Fruit fly (Drosophila melanogaster) whole organism, embryonic: ENCODE results near the gene mRpL28.

ENCODE experiments used
- Ada2b ChIP-seq: fragments of 200-800 bp; sonication (Bioruptor generic); IDR thresholded peaks from 2 replicates; pipeline ENCODE4 v1.3.6; 2022; ENCODE audit warnings: missing biosample characterization, missing genetic modification characterization
- Aef1 ChIP-seq: fragments of 200-800 bp; sonication (Bioruptor generic); IDR thresholded peaks from 3 replicates; pipeline ENCODE4 v1.3.6; 2022; ENCODE audit warnings: missing biosample characterization, missing genetic modification characterization
- Antp ChIP-seq: fragments of 200-800 bp; sonication (Bioruptor generic); optimal IDR thresholded peaks from 3 replicates; lab custom pipeline; 2016; ENCODE audit warnings: missing biosample characterization, missing genetic modification characterization
- Bteb2 ChIP-seq: fragments of 200-800 bp; sonication (Bioruptor generic); optimal IDR thresholded peaks from 2 replicates; lab custom pipeline; 2016; ENCODE audit warnings: missing biosample characterization, missing genetic modification characterization
- CG11560 ChIP-seq: fragments of 200-800 bp; sonication (Bioruptor generic); IDR thresholded peaks from 3 replicates; pipeline ENCODE4 v1.3.6; 2022; ENCODE audit warnings: missing biosample characterization, missing genetic modification characterization
- CG1233 ChIP-seq: fragments of 200-800 bp; sonication (Bioruptor generic); optimal IDR thresholded peaks from 4 replicates; lab custom pipeline; 2018; ENCODE audit warnings: missing biosample characterization, mild to moderate bottlenecking, missing genetic modification characterization
- CG14441 ChIP-seq: fragments of 200-800 bp; sonication (Bioruptor generic); IDR thresholded peaks from 2 replicates; pipeline ENCODE4 v1.3.6; 2022; ENCODE audit warnings: missing biosample characterization, missing genetic modification characterization
- CG15601 ChIP-seq: fragments of 200-800 bp; sonication (Bioruptor generic); optimal IDR thresholded peaks from 3 replicates; lab custom pipeline; 2019; ENCODE audit warnings: missing biosample characterization, mild to moderate bottlenecking, missing genetic modification characterization, moderate library complexity
- CG17612 ChIP-seq: fragments of 200-800 bp; sonication (Bioruptor generic); IDR thresholded peaks from 2 replicates; pipeline ENCODE4 v1.3.6; 2022; ENCODE audit warnings: missing biosample characterization, missing genetic modification characterization
- CG2129 ChIP-seq: fragments of 200-800 bp; sonication (Bioruptor generic); IDR thresholded peaks from 2 replicates; pipeline ENCODE4 v1.3.6; 2022; ENCODE audit warnings: missing biosample characterization, missing genetic modification characterization; ENCODE audit not compliant: partially characterized antibody
- CG6175 ChIP-seq: fragments of 200-800 bp; sonication (Bioruptor generic); IDR thresholded peaks from 3 replicates; pipeline ENCODE4 v1.3.6; 2022; ENCODE audit warnings: missing biosample characterization, missing genetic modification characterization
- CG6683 ChIP-seq: fragments of 200-800 bp; sonication (Bioruptor generic); optimal IDR thresholded peaks from 2 replicates; lab custom pipeline; 2017; ENCODE audit warnings: missing biosample characterization, mild to moderate bottlenecking, missing genetic modification characterization, missing genetic modification reagents
- CG7786 ChIP-seq: fragments of 200-800 bp; sonication (Bioruptor generic); optimal IDR thresholded peaks from 2 replicates; lab custom pipeline; 2016; ENCODE audit warnings: missing biosample characterization, missing genetic modification characterization
- CG7928 ChIP-seq: fragments of 200-800 bp; sonication (Bioruptor generic); optimal IDR thresholded peaks from 2 replicates; lab custom pipeline; 2017; ENCODE audit warnings: missing biosample characterization, mild to moderate bottlenecking, missing genetic modification characterization
- CG8765 ChIP-seq: fragments of 200-800 bp; sonication (Bioruptor generic); IDR thresholded peaks from 2 replicates; pipeline ENCODE4 v1.3.6; 2022; ENCODE audit warnings: missing biosample characterization, missing genetic modification characterization
- CHES-1-like ChIP-seq: fragments of 200-800 bp; sonication (Bioruptor generic); optimal IDR thresholded peaks from 2 replicates; lab custom pipeline; 2016; ENCODE audit warnings: missing biosample characterization, missing genetic modification characterization
- CkIIα-i1 ChIP-seq: fragments of 200-800 bp; sonication (Bioruptor generic); IDR thresholded peaks from 2 replicates; pipeline ENCODE4 v1.3.6; 2022; ENCODE audit warnings: missing biosample characterization, missing genetic modification characterization
- CrebB ChIP-seq: fragments of 200-800 bp; sonication (Bioruptor generic); optimal IDR thresholded peaks from 3 replicates; lab custom pipeline; 2018; ENCODE audit warnings: missing biosample characterization, mild to moderate bottlenecking, missing genetic modification characterization
- D19A ChIP-seq: fragments of 200-800 bp; optimal IDR thresholded peaks from 3 replicates; lab custom pipeline; 2019; ENCODE audit warnings: missing biosample characterization, mild to moderate bottlenecking, missing genetic modification characterization, moderate library complexity
- Dip3 ChIP-seq: fragments of 200-800 bp; sonication (Bioruptor generic); optimal IDR thresholded peaks from 3 replicates; lab custom pipeline; 2016; ENCODE audit warnings: missing biosample characterization, missing genetic modification characterization
- Dp ChIP-seq: fragments of 200-800 bp; sonication (Bioruptor generic); optimal IDR thresholded peaks from 2 replicates; lab custom pipeline; 2018; ENCODE audit warnings: missing biosample characterization, mild to moderate bottlenecking, missing genetic modification characterization, moderate library complexity
- E2f1 ChIP-seq: fragments of 200-800 bp; sonication (Bioruptor generic); IDR thresholded peaks from 2 replicates; pipeline ENCODE4 v1.3.6; 2022; ENCODE audit warnings: missing biosample characterization, missing genetic modification characterization
- HLH4C ChIP-seq: fragments of 200-800 bp; sonication (Bioruptor generic); IDR thresholded peaks from 3 replicates; pipeline ENCODE4 v1.3.6; 2022; ENCODE audit warnings: missing biosample characterization, missing genetic modification characterization; ENCODE audit not compliant: partially characterized antibody
- HLHmδ ChIP-seq: fragments of 200-800 bp; sonication (Bioruptor generic); optimal IDR thresholded peaks from 2 replicates; lab custom pipeline; 2018; ENCODE audit warnings: missing biosample characterization, mild to moderate bottlenecking, missing genetic modification characterization, moderate library complexity
- Hmx ChIP-seq: fragments of 200-800 bp; sonication (Bioruptor generic); optimal IDR thresholded peaks from 2 replicates; lab custom pipeline; 2016; ENCODE audit warnings: missing biosample characterization, missing genetic modification characterization
- Myb ChIP-seq: fragments of 200-800 bp; sonication (Bioruptor generic); optimal IDR thresholded peaks from 2 replicates; lab custom pipeline; 2016; ENCODE audit warnings: missing biosample characterization, missing genetic modification characterization
- Opbp ChIP-seq: fragments of 200-800 bp; sonication (Bioruptor generic); IDR thresholded peaks from 3 replicates; pipeline ENCODE4 v1.3.6; 2022; ENCODE audit warnings: missing biosample characterization, missing genetic modification characterization; ENCODE audit not compliant: partially characterized antibody
- Rfx ChIP-seq: fragments of 200-800 bp; sonication (Bioruptor generic); IDR thresholded peaks from 2 replicates; pipeline ENCODE4 v1.3.6; 2022; ENCODE audit warnings: missing biosample characterization, missing genetic modification characterization
- Six4 ChIP-seq: fragments of 200-800 bp; sonication (Bioruptor generic); optimal IDR thresholded peaks from 2 replicates; lab custom pipeline; 2016; ENCODE audit warnings: missing biosample characterization, missing genetic modification characterization
- Sry-δ ChIP-seq: fragments of 200-800 bp; sonication (Bioruptor generic); optimal IDR thresholded peaks from 2 replicates; lab custom pipeline; 2016; ENCODE audit warnings: missing biosample characterization, missing genetic modification characterization
- YL-1 ChIP-seq: fragments of 200-800 bp; sonication (Bioruptor generic); optimal IDR thresholded peaks from 3 replicates; lab custom pipeline; 2017; ENCODE audit warnings: missing biosample characterization, mild to moderate bottlenecking, missing genetic modification characterization
- abd-A ChIP-seq: fragments of 200-800 bp; sonication (Bioruptor generic); optimal IDR thresholded peaks from 3 replicates; lab custom pipeline; 2019; ENCODE audit warnings: missing biosample characterization, mild to moderate bottlenecking, missing genetic modification characterization, moderate library complexity
- ap ChIP-seq: fragments of 200-800 bp; sonication (Bioruptor generic); IDR thresholded peaks from 2 replicates; pipeline ENCODE4 v1.3.6; 2022; ENCODE audit warnings: missing biosample characterization, missing genetic modification characterization
- bbx ChIP-seq: fragments of 200-800 bp; sonication (Bioruptor generic); IDR thresholded peaks from 2 replicates; pipeline ENCODE4 v1.3.6; 2022; ENCODE audit warnings: missing biosample characterization, missing genetic modification characterization; ENCODE audit not compliant: partially characterized antibody
- bowl ChIP-seq: fragments of 200-800 bp; sonication (Bioruptor generic); IDR thresholded peaks from 2 replicates; pipeline ENCODE4 v1.3.6; 2022; ENCODE audit warnings: missing biosample characterization, missing genetic modification characterization
- caup ChIP-seq: fragments of 200-800 bp; sonication (Bioruptor generic); optimal IDR thresholded peaks from 3 replicates; lab custom pipeline; 2017; ENCODE audit warnings: missing biosample characterization, mild to moderate bottlenecking, missing genetic modification characterization, moderate library complexity; ENCODE audit not compliant: severe bottlenecking
- ci ChIP-seq: fragments of 200-800 bp; sonication (Bioruptor generic); IDR thresholded peaks from 3 replicates; pipeline ENCODE4 v1.3.6; 2022; ENCODE audit warnings: missing biosample characterization, missing genetic modification characterization
- crp ChIP-seq, 2 experiments: fragments of 200-800 bp; sonication (Bioruptor generic); optimal IDR thresholded peaks; 2 replicates in 1 of 2; 3 replicates in 1 of 2; lab custom pipeline; 2017; ENCODE audit warnings: missing biosample characterization in 2 of 2, missing genetic modification characterization in 2 of 2, mild to moderate bottlenecking in 1 of 2, moderate library complexity in 1 of 2
- ewg ChIP-seq: fragments of 200-800 bp; sonication (Bioruptor generic); optimal IDR thresholded peaks from 3 replicates; lab custom pipeline; 2017; ENCODE audit warnings: mild to moderate bottlenecking, missing biosample characterization, missing genetic modification reagents, missing genetic modification characterization
- gcm ChIP-seq: fragments of 200-800 bp; sonication (Bioruptor generic); optimal IDR thresholded peaks from 2 replicates; lab custom pipeline; 2019; ENCODE audit warnings: missing biosample characterization, mild to moderate bottlenecking, missing genetic modification characterization, moderate library complexity
- gfzf ChIP-seq: fragments of 200-800 bp; sonication (Bioruptor generic); optimal IDR thresholded peaks from 2 replicates; lab custom pipeline; 2016; ENCODE audit warnings: missing biosample characterization, mild to moderate bottlenecking, missing genetic modification characterization, moderate library complexity
- hbn ChIP-seq: fragments of 200-800 bp; sonication (Bioruptor generic); IDR thresholded peaks from 2 replicates; pipeline ENCODE4 v1.3.6; 2022; ENCODE audit warnings: missing biosample characterization, missing genetic modification characterization; ENCODE audit not compliant: partially characterized antibody
- hth ChIP-seq: fragments of >200 bp; optimal IDR thresholded peaks from 2 replicates; lab custom pipeline; 2017; ENCODE audit warnings: inconsistent platforms
- jumu ChIP-seq: fragments of 200-800 bp; sonication (Bioruptor generic); optimal IDR thresholded peaks from 3 replicates; lab custom pipeline; 2016; ENCODE audit warnings: missing biosample characterization, missing genetic modification characterization
- odd ChIP-seq: fragments of 200-800 bp; sonication (Bioruptor generic); optimal IDR thresholded peaks from 2 replicates; lab custom pipeline; 2017; ENCODE audit warnings: missing biosample characterization, mild to moderate bottlenecking, missing genetic modification characterization
- tgo ChIP-seq: fragments of 200-800 bp; sonication (Bioruptor generic); IDR thresholded peaks from 3 replicates; pipeline ENCODE4 v1.3.6; 2022; ENCODE audit warnings: missing biosample characterization, missing genetic modification characterization
- toy ChIP-seq: fragments of 200-800 bp; sonication (Bioruptor generic); IDR thresholded peaks from 2 replicates; pipeline ENCODE4 v1.3.6; 2022; ENCODE audit warnings: missing biosample characterization, missing genetic modification characterization
- zen ChIP-seq: fragments of 200-800 bp; sonication (Bioruptor generic); optimal IDR thresholded peaks from 3 replicates; lab custom pipeline; 2018; ENCODE audit warnings: missing biosample characterization, mild to moderate bottlenecking, missing genetic modification characterization, moderate library complexity
- zf30C ChIP-seq: fragments of 200-800 bp; sonication (Bioruptor generic); optimal IDR thresholded peaks from 3 replicates; lab custom pipeline; 2018; ENCODE audit warnings: missing biosample characterization, mild to moderate bottlenecking, missing genetic modification characterization

Gene mRpL28

DNA sequence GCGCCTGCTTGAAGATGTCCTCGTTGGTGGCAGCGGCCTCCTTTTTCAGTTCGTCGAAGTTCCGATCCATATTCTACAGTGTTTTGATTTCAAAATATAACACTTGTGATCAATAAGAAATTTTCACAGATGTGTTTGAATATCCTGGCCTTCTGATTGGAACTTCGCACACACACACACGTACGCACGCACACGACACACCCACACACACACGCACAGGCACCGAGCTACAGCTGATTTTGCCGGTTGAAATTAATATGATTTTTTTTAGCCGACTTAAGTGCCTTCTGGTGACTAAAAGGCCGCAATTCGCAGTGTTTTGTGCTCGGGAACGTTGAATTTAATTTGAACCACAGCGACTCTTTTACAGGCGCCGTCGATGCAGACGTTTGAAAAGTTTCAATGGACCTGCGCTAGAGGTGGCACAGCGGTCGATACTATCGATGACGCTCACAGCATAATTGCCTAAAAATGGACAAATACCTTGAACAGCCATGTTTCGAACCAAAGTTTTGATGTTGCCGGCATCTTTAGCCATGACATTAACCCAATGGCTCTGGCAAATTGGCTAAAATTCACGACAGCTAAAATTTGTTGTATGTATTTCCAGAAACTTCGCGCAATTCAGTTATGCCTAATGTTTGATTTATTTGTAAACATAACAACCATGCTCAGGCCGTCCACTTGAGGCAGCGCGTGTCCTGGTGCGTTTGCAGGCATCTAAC is 35.7 kb downstream of the mRpL28 start, which contains the start of gene Rtnl1 (continued):
- TF ChIP-seq hbn (GFP tag; lab: Robert Waterston, UW) (peak; percentile 95), hth (lab: Kevin White, UChicago) (no peak), CG15601 (tag; lab: Kevin White, UChicago) (peak; percentile 42), gcm (GFP tag; lab: Kevin White, UChicago) (peak; percentile 3), CG1233 (no peak), crp (GFP tag; optimal IDR thresholded peaks at IDR 0.05; lab: Kevin White, UChicago) (peak in 1 of 2 experiments; percentile 77), Bteb2 (peak; percentile 21), toy (no peak), odd (GFP tag; lab: Kevin White, UChicago) (no peak), Rfx (peak; percentile 50; the same call in 1 of the 2 replicates), caup (GFP tag; lab: Kevin White, UChicago) (peak; percentile 8), E2f1 (no peak), Aef1 (0 out of 3 replicates have a peak, but pooled peaks have one; percentile 26), CG8765 (no peak; the same call in 1 of the 2 replicates), zen (tag; lab: Kevin White, UChicago) (peak; percentile 9), CkIIα-i1 (no peak), HLH4C (GFP tag; lab: Robert Waterston, UW) (peak; percentile 82), CG17612 (GFP tag; lab: Robert Waterston, UW) (no peak), CG14441 (GFP tag; lab: Robert Waterston, UW) (no peak), CG6175 (GFP tag; lab: Robert Waterston, UW) (0 out of 3 replicates have a peak, but pooled peaks have one; percentile 7), tgo (GFP tag; lab: Robert Waterston, UW) (no peak), ap (GFP tag; lab: Robert Waterston, UW) (no peak), CG2129 (GFP tag; lab: Robert Waterston, UW) (peak; percentile 80), CG7928 (peak; percentile 49), CG11560 (tag; lab: Robert Waterston, UW) (0 out of 3 replicates have a peak, but pooled peaks have one; percentile 9), bowl (GFP tag; lab: Robert Waterston, UW) (no peak), zf30C (GFP tag; lab: Kevin White, UChicago) (no peak), Sry-δ (GFP tag; lab: Kevin White, UChicago) (peak; percentile 100), ci (GFP tag; lab: Robert Waterston, UW) (peak; percentile 57; the same call in 2 of the 3 replicates), Ada2b (GFP tag; lab: Robert Waterston, UW) (no peak), ewg (GFP tag; lab: Kevin White, UChicago) (peak; percentile 100), bbx (GFP tag; lab: Robert Waterston, UW) (peak; percentile 90), gfzf (peak; percentile 99), CG7786 (GFP tag; lab: Kevin White, UChicago) (peak; percentile 29), CG6683 (GFP tag; lab: Kevin White, UChicago) (no peak), Dp (GFP tag; lab: Kevin White, UChicago) (peak; percentile 88), Hmx (no peak), Six4 (GFP tag; lab: Kevin White, UChicago) (no peak), YL-1 (GFP tag; lab: Kevin White, UChicago) (peak; percentile 72), HLHmδ (GFP tag; lab: Kevin White, UChicago) (no peak), CHES-1-like (GFP tag; lab: Kevin White, UChicago) (peak; percentile 78), CrebB (tag; lab: Kevin White, UChicago) (peak; percentile 17), jumu (GFP tag; lab: Kevin White, UChicago) (peak; percentile 72), Opbp (peak; percentile 95), Dip3 (GFP tag; lab: Kevin White, UChicago) (peak; percentile 11), Myb (GFP tag; lab: Kevin White, UChicago) (peak; percentile 87), D19A (tag; lab: Kevin White, UChicago) (no peak), Antp (peak; percentile 35), abd-A (no peak)
